Worm (Caenorhabditis elegans): Measurements from ENCODE around the gene C16D2.1.

DNA sequence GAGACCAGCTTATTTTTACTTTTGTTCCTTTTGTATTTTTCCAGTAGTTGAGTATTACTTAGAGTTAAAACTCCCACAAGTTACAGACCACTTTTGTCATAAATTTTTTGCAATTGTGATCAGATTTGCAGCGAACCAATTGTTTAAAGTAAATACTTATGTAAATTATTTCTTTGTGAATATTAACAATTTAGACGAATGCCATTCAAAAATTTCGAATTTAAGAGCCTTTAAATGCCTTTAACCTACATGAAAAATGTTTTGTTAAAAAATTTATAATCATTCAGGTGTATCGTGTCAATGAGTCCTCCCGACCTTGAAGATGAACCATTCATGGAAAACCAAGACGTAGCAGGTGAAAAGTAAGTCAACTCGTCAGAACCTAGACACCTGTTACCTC lies 14.5 kb downstream of the C16D2.1 start, which contains the start of gene W07A12.4:
- TF ChIP-seq dao-5 (tag; optimal IDR thresholded peaks at IDR 0.05): no peak
- no peak for TF ChIP-seq him-1 (tag; optimal IDR thresholded peaks at IDR 0.05)
